Worm (Caenorhabditis elegans) whole organism, L3 larva: Measurements from ENCODE around the gene atf-6.

Experiments used
- R02D3.7 ChIP-seq: fragments of 150-350 bp; optimal IDR thresholded peaks from 2 replicates; lab custom pipeline; 2014; ENCODE audit warnings: missing biosample characterization, missing genetic modification characterization
- ZK546.5 ChIP-seq: sonication (generic microtip); optimal IDR thresholded peaks from 2 replicates; lab custom pipeline; 2017; ENCODE audit warnings: missing biosample characterization, missing genetic modification characterization
- ama-1 ChIP-seq: fragments of 150-350 bp; optimal IDR thresholded peaks from 2 replicates; lab custom pipeline; 2018
- ceh-16 ChIP-seq: sonication (generic microtip); optimal IDR thresholded peaks from 2 replicates; lab custom pipeline; 2017; ENCODE audit warnings: missing biosample characterization, missing genetic modification characterization
- ceh-28 ChIP-seq: fragments of 150-350 bp; optimal IDR thresholded peaks from 2 replicates; lab custom pipeline; 2014; ENCODE audit warnings: missing biosample characterization, missing genetic modification reagents, missing genetic modification characterization
- egl-27 ChIP-seq: sonication (generic microtip); optimal IDR thresholded peaks from 4 replicates; lab custom pipeline; 2017; ENCODE audit warnings: missing biosample characterization, missing genetic modification reagents, missing genetic modification characterization
- elt-1 ChIP-seq: fragments of 150-350 bp; optimal IDR thresholded peaks from 2 replicates; lab custom pipeline; 2014; ENCODE audit warnings: missing biosample characterization, missing genetic modification characterization
- elt-2 ChIP-seq: sonication (generic microtip); optimal IDR thresholded peaks from 2 replicates; lab custom pipeline; 2016; ENCODE audit warnings: missing genetic modification reagents, mild to moderate bottlenecking, missing genetic modification characterization, missing compliant biosample characterization
- eor-1 ChIP-seq, 2 experiments: fragments of 150-350 bp; optimal IDR thresholded peaks; 2 replicates each; lab custom pipeline; 2014 to 2018; ENCODE audit warnings: missing biosample characterization in 2 of 2, missing genetic modification characterization in 2 of 2
- fkh-10 ChIP-seq: sonication (generic microtip); optimal IDR thresholded peaks from 2 replicates; lab custom pipeline; 2017; ENCODE audit warnings: missing biosample characterization, missing genetic modification reagents, missing genetic modification characterization
- fkh-2 ChIP-seq: fragments of 150-350 bp; optimal IDR thresholded peaks from 2 replicates; lab custom pipeline; 2014; ENCODE audit warnings: missing biosample characterization, missing genetic modification reagents, missing genetic modification characterization
- fos-1 ChIP-seq: fragments of 150-350 bp; optimal IDR thresholded peaks from 2 replicates; lab custom pipeline; 2014; ENCODE audit warnings: missing biosample characterization, missing genetic modification characterization
- hmg-11 ChIP-seq: sonication (generic microtip); optimal IDR thresholded peaks from 2 replicates; lab custom pipeline; 2016; ENCODE audit warnings: missing genetic modification characterization, missing compliant biosample characterization
- jun-1 ChIP-seq: fragments of 150-350 bp; optimal IDR thresholded peaks from 2 replicates; lab custom pipeline; 2014; ENCODE audit warnings: missing biosample characterization, missing genetic modification reagents, missing genetic modification characterization
- lin-15B ChIP-seq: fragments of 150-350 bp; optimal IDR thresholded peaks from 2 replicates; lab custom pipeline; 2014; ENCODE audit warnings: missing biosample characterization, missing genetic modification characterization
- lin-39 ChIP-seq: fragments of 150-350 bp; optimal IDR thresholded peaks from 2 replicates; lab custom pipeline; 2018; ENCODE audit warnings: missing biosample characterization, missing genetic modification reagents, missing genetic modification characterization
- mdl-1 ChIP-seq: fragments of 150-350 bp; optimal IDR thresholded peaks from 2 replicates; lab custom pipeline; 2014; ENCODE audit warnings: missing biosample characterization, missing genetic modification characterization
- mml-1 ChIP-seq: fragments of 150-350 bp; sonication (generic microtip); optimal IDR thresholded peaks from 3 replicates; lab custom pipeline; 2014; ENCODE audit warnings: missing biosample characterization, missing genetic modification characterization
- nfya-1 ChIP-seq: sonication (generic microtip); optimal IDR thresholded peaks from 2 replicates; lab custom pipeline; 2017; ENCODE audit warnings: missing genetic modification characterization, mild to moderate bottlenecking, missing compliant biosample characterization, antibody characterized with exemption, moderate library complexity; ENCODE audit not compliant: insufficient read depth
- nhr-11 ChIP-seq: fragments of 150-350 bp; optimal IDR thresholded peaks from 2 replicates; lab custom pipeline; 2014; ENCODE audit warnings: missing biosample characterization, missing genetic modification characterization
- nhr-12 ChIP-seq: fragments of 150-350 bp; optimal IDR thresholded peaks from 2 replicates; lab custom pipeline; 2014; ENCODE audit warnings: missing biosample characterization, missing genetic modification characterization
- nhr-237 ChIP-seq: fragments of 150-350 bp; optimal IDR thresholded peaks from 2 replicates; lab custom pipeline; 2014; ENCODE audit warnings: missing biosample characterization, missing genetic modification characterization
- nhr-67 ChIP-seq: fragments of 150-350 bp; optimal IDR thresholded peaks from 2 replicates; lab custom pipeline; 2014; ENCODE audit warnings: missing biosample characterization, missing genetic modification characterization
- nhr-77 ChIP-seq: fragments of 150-350 bp; optimal IDR thresholded peaks from 2 replicates; lab custom pipeline; 2014; ENCODE audit warnings: missing biosample characterization, missing genetic modification characterization
- pha-4 ChIP-seq: fragments of 150-350 bp; optimal IDR thresholded peaks from 2 replicates; lab custom pipeline; 2014; ENCODE audit warnings: missing biosample characterization, missing genetic modification reagents, missing genetic modification characterization
- pqm-1 ChIP-seq: fragments of 150-350 bp; optimal IDR thresholded peaks from 2 replicates; lab custom pipeline; 2017; ENCODE audit warnings: missing biosample characterization, missing genetic modification characterization, inconsistent platforms
- snpc-4 ChIP-seq: fragments of 150-350 bp; optimal IDR thresholded peaks from 2 replicates; lab custom pipeline; 2014; ENCODE audit warnings: missing biosample characterization, missing genetic modification characterization
- unc-39 ChIP-seq: sonication (generic microtip); optimal IDR thresholded peaks from 4 replicates; lab custom pipeline; 2017; ENCODE audit warnings: missing biosample characterization, missing genetic modification characterization
- unc-62 ChIP-seq: fragments of 150-350 bp; sonication (generic microtip); optimal IDR thresholded peaks from 4 replicates; lab custom pipeline; 2014; ENCODE audit warnings: missing biosample characterization, missing genetic modification reagents, missing genetic modification characterization
- zag-1 ChIP-seq: fragments of 150-350 bp; optimal IDR thresholded peaks from 2 replicates; lab custom pipeline; 2014; ENCODE audit warnings: missing biosample characterization, missing genetic modification characterization
- ztf-11 ChIP-seq: fragments of 150-350 bp; optimal IDR thresholded peaks from 2 replicates; lab custom pipeline; 2014; ENCODE audit warnings: missing biosample characterization, missing genetic modification characterization

The atf-6 gene

DNA sequence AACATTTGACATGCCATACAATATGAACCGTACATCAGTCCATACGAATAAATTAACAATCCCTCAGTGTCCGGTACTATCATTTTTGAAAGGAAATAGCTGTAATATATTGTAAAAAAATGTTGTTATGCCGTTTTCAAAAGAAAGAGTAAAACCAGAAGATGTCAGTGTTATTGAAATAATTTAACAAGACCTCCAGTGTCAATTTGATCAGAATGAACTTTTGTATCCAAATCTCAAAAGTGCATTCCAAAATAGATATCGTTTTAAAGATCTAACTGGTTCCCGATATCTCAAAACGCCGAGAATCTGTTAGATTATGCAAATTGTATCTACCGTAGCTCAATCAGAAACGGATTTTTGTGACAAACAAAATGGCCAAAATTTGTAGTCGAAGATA is 19.2 kb upstream of the atf-6 start, which contains the start of gene odr-7:
TSS of gene odr-7 (minus strand) at position 101 of the 400 bp plus-strand sequence.
- TF ChIP-seq elt-1 (tag; lab: Kevin White, UChicago), result no peak
- TF ChIP-seq R02D3.7, result no peak
- TF ChIP-seq ama-1 (lab: Kevin White, UChicago), result no peak
- TF ChIP-seq unc-62 (GFP tag; lab: Kevin White, UChicago), result no peak
- no peak for TF ChIP-seq fos-1
- TF ChIP-seq lin-15B, result no peak
- TF ChIP-seq hmg-11 (tag; lab: Kevin White, UChicago), result no peak
- no peak for TF ChIP-seq ZK546.5 (tag; lab: Kevin White, UChicago)
- TF ChIP-seq eor-1 (tag; optimal IDR thresholded peaks at IDR 0.05; lab: Kevin White, UChicago), result no peak
- TF ChIP-seq zag-1, result no peak
- no peak for TF ChIP-seq egl-27 (tag; lab: Kevin White, UChicago)
- no peak for TF ChIP-seq elt-2 (tag; lab: Kevin White, UChicago)
- no peak for TF ChIP-seq jun-1 (tag; lab: Kevin White, UChicago)
- no peak for TF ChIP-seq pqm-1 (tag; lab: Kevin White, UChicago)
- no peak for TF ChIP-seq lin-39
- TF ChIP-seq nhr-12 (tag; lab: Kevin White, UChicago), result no peak
- TF ChIP-seq nhr-77, result no peak

DNA sequence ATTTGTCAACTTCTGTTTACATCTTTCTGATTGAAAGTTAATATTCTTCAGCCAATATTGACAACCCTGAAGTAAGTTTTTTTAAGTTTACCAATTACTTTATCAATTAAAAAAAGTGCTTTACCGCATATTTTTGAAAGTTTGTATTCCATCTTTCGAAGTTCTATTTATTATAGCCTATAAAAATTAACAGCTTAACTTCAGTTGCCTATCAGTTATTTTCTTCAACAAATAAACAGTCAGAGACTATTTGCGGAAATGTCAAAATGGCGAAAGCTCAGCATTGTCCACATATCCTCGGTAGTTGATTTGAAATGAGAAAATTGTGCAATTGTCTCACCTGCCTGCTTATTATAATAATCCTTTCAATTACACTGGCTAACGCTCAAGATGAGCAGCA is 17.2 kb upstream of the atf-6 start, which contains the start of gene T18D3.5:
TSS of gene T18D3.5 (plus strand) at position 301 of the 400 bp plus-strand sequence.
- TF ChIP-seq fkh-2 (tag; lab: Kevin White, UChicago), result no peak
- TF ChIP-seq mdl-1, result no peak
- no peak for TF ChIP-seq lin-15B
- TF ChIP-seq ZK546.5 (tag; lab: Kevin White, UChicago), result no peak
- TF ChIP-seq nhr-237 (tag; lab: Kevin White, UChicago), result no peak
- no peak for TF ChIP-seq nhr-77
- TF ChIP-seq ztf-11, result no peak
- TF ChIP-seq ceh-28 (tag; lab: Kevin White, UChicago), result no peak
- TF ChIP-seq pha-4 (tag; lab: Kevin White, UChicago), result no peak

DNA sequence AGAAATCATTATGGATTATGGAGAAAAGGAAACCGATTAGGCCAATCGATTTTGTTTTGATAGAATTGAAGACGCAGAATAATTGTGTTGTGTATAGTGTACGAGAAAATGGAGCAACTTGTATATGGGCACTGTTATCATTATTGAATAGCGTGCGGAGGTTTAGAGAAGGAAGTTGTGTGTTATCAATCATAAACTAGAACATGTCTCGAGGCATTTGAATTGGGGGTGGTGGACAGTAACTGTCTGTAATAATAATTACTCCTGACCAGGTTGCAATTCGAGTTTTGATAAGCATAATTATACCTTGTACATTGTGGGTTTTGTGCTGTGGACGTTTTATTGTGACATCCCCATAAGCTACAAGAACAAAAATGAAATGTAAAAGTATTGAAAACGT is 14.0 kb upstream of the atf-6 start, which contains the start of gene cdf-2:
TSS of gene cdf-2 (minus strand) at position 149 of the 400 bp plus-strand sequence.
- peak; percentile 34 for TF ChIP-seq jun-1 (tag; lab: Kevin White, UChicago)
- no peak for TF ChIP-seq fkh-10 (GFP tag; lab: Kevin White, UChicago)
- TF ChIP-seq egl-27 (tag; lab: Kevin White, UChicago), result no peak
- TF ChIP-seq elt-2 (tag; lab: Kevin White, UChicago), result peak; percentile 85
- TF ChIP-seq pha-4 (tag; lab: Kevin White, UChicago), result peak; percentile 34
- TF ChIP-seq pqm-1 (tag; lab: Kevin White, UChicago), result peak; percentile 91
- TF ChIP-seq, all 47 proteins: peak for 4

DNA sequence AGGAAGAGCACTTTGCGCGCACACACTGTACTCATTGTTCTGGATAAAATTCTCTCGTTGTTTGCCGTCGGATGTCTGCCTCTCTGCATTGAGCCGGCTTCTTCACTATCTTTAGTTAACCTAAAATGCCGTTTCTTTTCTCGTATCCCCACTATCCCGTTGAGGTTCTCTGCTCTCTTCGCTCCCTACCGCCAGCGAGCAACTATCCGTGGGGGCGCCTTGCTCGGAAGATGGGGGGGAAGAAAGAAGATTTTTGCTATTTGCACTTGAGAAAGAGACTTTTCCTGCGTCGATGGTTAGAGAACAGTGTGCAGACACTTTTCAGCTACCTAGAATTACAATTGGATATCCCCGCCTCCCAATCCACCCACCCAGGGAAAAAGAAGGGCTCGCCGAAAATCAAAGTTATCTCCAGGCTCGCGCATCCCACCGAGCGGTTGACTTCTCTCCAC is 13.1 kb upstream of the atf-6 start, which contains the start of gene myo-2:
TSS of gene myo-2 (plus strand) at position 402 of the 452 bp plus-strand sequence.
- TF ChIP-seq pha-4 (tag; lab: Kevin White, UChicago) (peak; percentile 16), zag-1 (no peak)

DNA sequence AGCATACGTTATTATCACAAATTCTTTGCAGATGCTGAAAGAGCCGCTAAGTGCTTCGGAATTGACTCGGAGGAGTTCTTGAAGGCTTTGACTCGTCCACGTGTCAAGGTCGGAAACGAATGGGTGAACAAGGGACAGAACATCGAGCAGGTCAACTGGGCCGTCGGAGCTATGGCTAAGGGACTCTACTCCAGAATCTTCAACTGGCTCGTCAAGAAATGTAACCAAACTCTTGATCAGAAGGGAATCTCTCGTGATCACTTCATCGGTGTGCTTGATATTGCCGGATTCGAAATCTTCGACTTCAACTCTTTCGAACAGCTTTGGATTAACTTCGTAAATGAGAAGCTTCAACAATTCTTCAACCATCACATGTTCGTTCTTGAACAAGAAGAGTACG is 10.9 kb upstream of the atf-6 start:
- TF ChIP-seq eor-1 (tag; optimal IDR thresholded peaks at IDR 0.05; lab: Kevin White, UChicago) (no peak), pqm-1 (tag; lab: Kevin White, UChicago) (no peak), unc-62 (GFP tag; lab: Kevin White, UChicago) (no peak), nhr-77 (no peak), ZK546.5 (tag; lab: Kevin White, UChicago) (no peak), lin-39 (no peak), snpc-4 (tag; lab: Kevin White, UChicago) (no peak)
- TF ChIP-seq, all 47 proteins: peak for 0

DNA sequence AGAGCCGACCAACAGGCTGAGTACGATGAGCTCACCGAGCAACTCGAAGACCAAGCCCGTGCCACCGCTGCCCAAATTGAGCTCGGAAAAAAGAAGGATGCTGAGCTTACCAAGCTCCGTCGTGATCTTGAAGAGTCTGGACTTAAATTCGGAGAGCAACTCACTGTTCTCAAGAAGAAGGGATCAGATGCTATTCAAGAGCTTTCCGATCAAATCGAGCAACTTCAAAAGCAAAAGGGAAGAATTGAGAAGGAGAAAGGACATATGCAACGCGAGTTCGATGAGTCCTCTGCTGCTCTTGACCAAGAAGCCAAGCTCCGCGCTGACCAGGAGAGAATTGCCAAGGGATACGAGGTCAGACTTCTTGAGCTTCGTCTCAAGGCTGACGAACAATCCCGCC is 8.5 kb upstream of the atf-6 start:
- TF ChIP-seq ceh-16 (tag; lab: Kevin White, UChicago) (no peak), unc-39 (tag; lab: Kevin White, UChicago) (no peak), lin-15B (no peak), ztf-11 (no peak), nhr-11 (tag; lab: Kevin White, UChicago) (no peak), eor-1 (tag; optimal IDR thresholded peaks at IDR 0.05; lab: Kevin White, UChicago) (no peak), mml-1 (tag; lab: Kevin White, UChicago) (no peak), nfya-1 (tag; lab: Kevin White, UChicago) (no peak), ama-1 (lab: Kevin White, UChicago) (no peak), nhr-67 (tag; lab: Kevin White, UChicago) (no peak), jun-1 (tag; lab: Kevin White, UChicago) (no peak)
